Worm (Caenorhabditis elegans) whole organism, young adult: Measurements from ENCODE around the gene F54D5.2.
A peak's percentile ranks its signal among the peaks of the same experiment; 100 is the strongest.
"Not testable (repeated sequence)": the region's sequence is repeated elsewhere in the genome, so short reads cannot be mapped to it uniquely, and the experiment has no call there.

Experiments
- B0019.2 ChIP-seq: fragments of 200-800 bp; sonication (Bioruptor generic); conservative IDR thresholded peaks from 2 replicates; pipeline ENCODE4 v1.3.6; 2022; ENCODE audit warnings: missing genetic modification reagents, missing genetic modification characterization, missing compliant biosample characterization
- B0035.1 ChIP-seq: sonication (generic microtip); optimal IDR thresholded peaks from 2 replicates; lab custom pipeline; 2016; ENCODE audit warnings: missing genetic modification characterization, mild to moderate bottlenecking, missing compliant biosample characterization, missing genotype, missing genetic modification reagents
- B0261.1 ChIP-seq: sonication (generic microtip); optimal IDR thresholded peaks from 2 replicates; lab custom pipeline; 2016; ENCODE audit warnings: mild to moderate bottlenecking, missing genetic modification characterization, moderate library complexity, missing compliant biosample characterization
- B0336.3 ChIP-seq: fragments of 200-800 bp; sonication (Bioruptor generic); IDR thresholded peaks from 2 replicates; pipeline ENCODE4 v1.3.6; 2022; ENCODE audit warnings: missing genetic modification characterization, missing compliant biosample characterization
- C06A6.2 ChIP-seq: fragments of 200-800 bp; sonication (Bioruptor generic); conservative IDR thresholded peaks from 2 replicates; pipeline ENCODE4 v1.3.6; 2022; ENCODE audit warnings: missing genetic modification characterization, missing compliant biosample characterization
- D2030.7 ChIP-seq: fragments of 200-800 bp; sonication (Bioruptor generic); IDR thresholded peaks from 2 replicates; pipeline ENCODE4 v1.3.6; 2022; ENCODE audit warnings: missing genetic modification reagents, missing genetic modification characterization, missing compliant biosample characterization
- F33H1.4 ChIP-seq: fragments of 200-800 bp; sonication (Bioruptor generic); IDR thresholded peaks from 2 replicates; pipeline ENCODE4 v1.3.6; 2022; ENCODE audit warnings: missing genetic modification reagents, missing genetic modification characterization, missing compliant biosample characterization
- F52B5.7 ChIP-seq: sonication (generic microtip); optimal IDR thresholded peaks from 2 replicates; lab custom pipeline; 2016; ENCODE audit warnings: mild to moderate bottlenecking, missing genetic modification characterization, missing compliant biosample characterization
- Y53G8AR.9 ChIP-seq: fragments of 200-800 bp; sonication (Bioruptor generic); conservative IDR thresholded peaks from 2 replicates; pipeline ENCODE4 v1.3.6; 2022; ENCODE audit warnings: missing genetic modification reagents, missing genetic modification characterization, missing compliant biosample characterization
- akir-1 ChIP-seq: fragments of 200-800 bp; sonication (Bioruptor generic); optimal IDR thresholded peaks from 2 replicates; lab custom pipeline; 2018; ENCODE audit warnings: mild to moderate bottlenecking, missing genetic modification characterization, moderate library complexity, missing compliant biosample characterization
- aptf-3 ChIP-seq: fragments of 200-800 bp; sonication (Bioruptor generic); IDR thresholded peaks from 2 replicates; pipeline ENCODE4 v1.3.6; 2022; ENCODE audit warnings: missing genetic modification characterization, missing compliant biosample characterization
- attf-3 ChIP-seq: fragments of 200-800 bp; sonication (Bioruptor generic); conservative IDR thresholded peaks from 2 replicates; pipeline ENCODE4 v1.3.6; 2022; ENCODE audit warnings: missing genetic modification reagents, missing genetic modification characterization, missing compliant biosample characterization
- attf-5 ChIP-seq: fragments of 200-800 bp; sonication (Bioruptor generic); optimal IDR thresholded peaks from 2 replicates; lab custom pipeline; 2018; ENCODE audit warnings: mild to moderate bottlenecking, missing genetic modification characterization, missing compliant biosample characterization
- attf-6 ChIP-seq: fragments of 200-800 bp; sonication (Bioruptor generic); IDR thresholded peaks from 2 replicates; pipeline ENCODE4 v1.3.6; 2022; ENCODE audit warnings: missing genetic modification reagents, missing genetic modification characterization, missing compliant biosample characterization
- cebp-1 ChIP-seq, 2 experiments: fragments of 200-800 bp in 1 of 2; sonication (Bioruptor generic) in 1 of 2; sonication (generic microtip) in 1 of 2; IDR thresholded peaks in 1 of 2; optimal IDR thresholded peaks in 1 of 2; 2 replicates each; pipeline versions ENCODE4 v1.3.6 to Lab custom; 2017 to 2022; ENCODE audit warnings: missing compliant biosample characterization in 2 of 2, missing genetic modification characterization in 2 of 2, mild to moderate bottlenecking in 1 of 2, missing genetic modification reagents in 1 of 2, moderate library complexity in 1 of 2
- cebp-2 ChIP-seq: fragments of 200-800 bp; sonication (Bioruptor generic); IDR thresholded peaks from 2 replicates; pipeline ENCODE4 v1.3.6; 2022; ENCODE audit warnings: missing genetic modification characterization, missing compliant biosample characterization
- ceh-58 ChIP-seq: fragments of 200-800 bp; sonication (Bioruptor generic); IDR thresholded peaks from 2 replicates; pipeline ENCODE4 v1.3.6; 2022; ENCODE audit warnings: missing genetic modification characterization, missing compliant biosample characterization
- chd-7 ChIP-seq: sonication (generic microtip); optimal IDR thresholded peaks from 2 replicates; lab custom pipeline; 2016; ENCODE audit warnings: mild to moderate bottlenecking, missing genetic modification characterization, moderate library complexity, missing compliant biosample characterization
- die-1 ChIP-seq: sonication (generic microtip); optimal IDR thresholded peaks from 2 replicates; lab custom pipeline; 2016; ENCODE audit warnings: missing genotype, mild to moderate bottlenecking, missing genetic modification characterization, missing compliant biosample characterization
- dpl-1 ChIP-seq: fragments of 150-350 bp; optimal IDR thresholded peaks from 2 replicates; lab custom pipeline; 2014; ENCODE audit warnings: missing biosample characterization, missing genetic modification reagents, missing genetic modification characterization
- egl-18 ChIP-seq: fragments of 200-800 bp; sonication (Bioruptor generic); IDR thresholded peaks from 2 replicates; pipeline ENCODE4 v1.3.6; 2022; ENCODE audit warnings: missing genetic modification reagents, missing genetic modification characterization, missing compliant biosample characterization
- egl-44 ChIP-seq: fragments of 200-800 bp; sonication (Bioruptor generic); IDR thresholded peaks from 2 replicates; pipeline ENCODE4 v1.3.6; 2022; ENCODE audit warnings: missing genetic modification reagents, missing genetic modification characterization, missing compliant biosample characterization
- egrh-3 ChIP-seq: fragments of 200-800 bp; sonication (Bioruptor generic); IDR thresholded peaks from 2 replicates; pipeline ENCODE4 v1.3.6; 2022; ENCODE audit warnings: missing genetic modification reagents, missing genetic modification characterization, missing compliant biosample characterization
- hmg-1.2 ChIP-seq: fragments of 200-800 bp; sonication (Bioruptor generic); IDR thresholded peaks from 2 replicates; pipeline ENCODE4 v1.3.6; 2022; ENCODE audit warnings: missing genetic modification reagents, missing genetic modification characterization, missing compliant biosample characterization
- hmg-20 ChIP-seq: fragments of 200-800 bp; sonication (Bioruptor generic); IDR thresholded peaks from 2 replicates; pipeline ENCODE4 v1.3.6; 2022; ENCODE audit warnings: missing genetic modification reagents, missing genetic modification characterization, missing compliant biosample characterization
- hsf-1 ChIP-seq: fragments of 200-800 bp; sonication (Bioruptor generic); IDR thresholded peaks from 2 replicates; pipeline ENCODE4 v1.3.6; 2022; ENCODE audit warnings: missing genetic modification reagents, missing genetic modification characterization, missing compliant biosample characterization
- let-526 ChIP-seq: fragments of 200-800 bp; sonication (Bioruptor generic); IDR thresholded peaks from 2 replicates; pipeline ENCODE4 v1.3.6; 2022; ENCODE audit warnings: missing genetic modification reagents, missing genetic modification characterization, missing compliant biosample characterization
- lin-40 ChIP-seq: sonication (generic microtip); optimal IDR thresholded peaks from 2 replicates; lab custom pipeline; 2016; ENCODE audit warnings: missing genetic modification characterization, mild to moderate bottlenecking, missing compliant biosample characterization, missing genotype, missing genetic modification reagents
- lin-54 ChIP-seq: fragments of 200-800 bp; sonication (Bioruptor generic); optimal IDR thresholded peaks from 2 replicates; lab custom pipeline; 2018; ENCODE audit warnings: mild to moderate bottlenecking, missing genetic modification characterization, missing compliant biosample characterization
- lir-1 ChIP-seq: fragments of 200-800 bp; sonication (Bioruptor generic); conservative IDR thresholded peaks from 2 replicates; pipeline ENCODE4 v1.3.6; 2022; ENCODE audit warnings: missing genetic modification reagents, missing genetic modification characterization, missing compliant biosample characterization
- lsl-1 ChIP-seq: fragments of 200-800 bp; sonication (Bioruptor generic); optimal IDR thresholded peaks from 2 replicates; lab custom pipeline; 2018; ENCODE audit warnings: mild to moderate bottlenecking, missing genetic modification characterization, moderate library complexity, missing compliant biosample characterization
- madf-6 ChIP-seq: fragments of 200-800 bp; sonication (Bioruptor generic); IDR thresholded peaks from 2 replicates; pipeline ENCODE4 v1.3.6; 2022; ENCODE audit warnings: missing genetic modification reagents, missing genetic modification characterization, missing compliant biosample characterization
- madf-8 ChIP-seq: fragments of 200-800 bp; sonication (Bioruptor generic); conservative IDR thresholded peaks from 2 replicates; pipeline ENCODE4 v1.3.6; 2022; ENCODE audit warnings: missing genetic modification reagents, missing genetic modification characterization, missing compliant biosample characterization
- mel-28 ChIP-seq: sonication (generic microtip); optimal IDR thresholded peaks from 2 replicates; lab custom pipeline; 2016; ENCODE audit warnings: borderline replicate concordance, mild to moderate bottlenecking, missing genetic modification characterization, missing compliant biosample characterization
- nfyb-1 ChIP-seq: fragments of 200-800 bp; sonication (Bioruptor generic); IDR thresholded peaks from 2 replicates; pipeline ENCODE4 v1.3.6; 2022; ENCODE audit warnings: missing genetic modification reagents, missing genetic modification characterization, missing compliant biosample characterization
- nhr-80 ChIP-seq: sonication (generic microtip); optimal IDR thresholded peaks from 2 replicates; lab custom pipeline; 2016; ENCODE audit warnings: missing genetic modification characterization, missing compliant biosample characterization
- nhr-90 ChIP-seq: sonication (generic microtip); optimal IDR thresholded peaks from 2 replicates; lab custom pipeline; 2016; ENCODE audit warnings: missing genotype, mild to moderate bottlenecking, missing genetic modification characterization, missing compliant biosample characterization
- pbrm-1 ChIP-seq: fragments of 200-800 bp; sonication (Bioruptor generic); IDR thresholded peaks from 2 replicates; pipeline ENCODE4 v1.3.6; 2022; ENCODE audit warnings: missing genetic modification reagents, missing genetic modification characterization, missing compliant biosample characterization
- snpc-4 ChIP-seq, 5 experiments: fragments of 150-350 bp in 1 of 5; sonication (generic microtip) in 4 of 5; optimal IDR thresholded peaks; 2 replicates each; lab custom pipeline; 2014 to 2018; ENCODE audit warnings: missing genetic modification characterization in 5 of 5, missing biosample characterization in 3 of 5, antibody characterized with exemption in 2 of 5, mild to moderate bottlenecking in 2 of 5, missing compliant biosample characterization in 2 of 5, missing genotype in 2 of 5, moderate library complexity in 2 of 5, missing genetic modification reagents in 1 of 5
- somi-1 ChIP-seq: fragments of 200-800 bp; sonication (Bioruptor generic); optimal IDR thresholded peaks from 2 replicates; lab custom pipeline; 2018; ENCODE audit warnings: mild to moderate bottlenecking, missing genetic modification characterization, missing compliant biosample characterization
- zfh-2 ChIP-seq: fragments of 200-800 bp; sonication (Bioruptor generic); conservative IDR thresholded peaks from 2 replicates; pipeline ENCODE4 v1.3.6; 2022; ENCODE audit warnings: missing genetic modification reagents, missing genetic modification characterization, missing compliant biosample characterization
- zim-3 ChIP-seq: sonication (generic microtip); optimal IDR thresholded peaks from 2 replicates; lab custom pipeline; 2017; ENCODE audit warnings: mild to moderate bottlenecking, missing genetic modification characterization, moderate library complexity, missing compliant biosample characterization
- ztf-18 ChIP-seq: sonication (generic microtip); optimal IDR thresholded peaks from 2 replicates; lab custom pipeline; 2016; ENCODE audit warnings: missing genotype, mild to moderate bottlenecking, missing genetic modification characterization, missing compliant biosample characterization
- ztf-25 ChIP-seq: fragments of 200-800 bp; sonication (Bioruptor generic); IDR thresholded peaks from 2 replicates; pipeline ENCODE4 v1.3.6; 2022; ENCODE audit warnings: missing genetic modification reagents, missing genetic modification characterization, missing compliant biosample characterization
- ztf-28 ChIP-seq: fragments of 200-800 bp; sonication (Bioruptor generic); IDR thresholded peaks from 2 replicates; pipeline ENCODE4 v1.3.6; 2022; ENCODE audit warnings: missing genetic modification reagents, missing genetic modification characterization, missing compliant biosample characterization
- ztf-6 ChIP-seq: fragments of 200-800 bp; sonication (Bioruptor generic); IDR thresholded peaks from 2 replicates; pipeline ENCODE4 v1.3.6; 2022; ENCODE audit warnings: missing genetic modification reagents, missing genetic modification characterization, missing compliant biosample characterization

The F54D5.2 gene

DNA sequence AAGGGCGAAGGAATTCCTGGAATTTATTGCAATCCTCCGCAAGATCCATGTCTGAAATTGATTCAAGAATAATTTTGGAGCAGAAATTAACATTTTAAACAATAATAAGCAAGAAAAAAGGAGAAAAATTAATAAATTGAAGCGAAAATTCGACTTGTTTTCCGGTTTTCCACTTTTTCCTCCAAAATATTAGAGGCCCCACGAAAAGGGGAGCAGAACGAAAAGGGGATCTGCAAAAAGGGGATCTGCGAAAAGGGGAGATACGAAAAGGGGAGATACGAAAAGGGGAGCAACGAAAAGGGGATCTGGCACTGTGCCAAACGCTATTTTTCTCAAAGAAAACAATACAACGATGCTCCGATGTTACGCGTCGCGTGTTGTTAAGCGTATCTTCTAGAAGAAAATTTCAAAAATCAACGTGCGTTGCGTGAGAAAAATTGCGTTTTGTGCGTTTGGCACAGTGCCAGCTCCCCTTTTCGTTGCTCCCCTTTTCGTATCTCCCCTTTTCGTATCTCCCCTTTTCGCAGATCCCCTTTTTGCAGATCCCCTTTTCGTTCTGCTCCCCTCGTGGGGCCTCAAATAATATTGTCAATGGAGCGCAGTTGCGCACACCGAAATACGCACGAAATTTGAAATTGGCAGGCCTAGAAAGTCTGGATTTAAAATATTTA, 38.4 kb upstream of the F54D5.2 start, which contains the start of gene Y62F5A.12:
TSS of gene Y62F5A.12 (minus strand) at position 51 of the 671 bp plus-strand sequence.
- TF ChIP-seq let-526 (GFP tag; lab: Robert Waterston, UW) (peak; percentile 99), dpl-1 (GFP tag; lab: Kevin White, UChicago) (peak; percentile 60), die-1 (peak; percentile 37), C06A6.2 (peak; percentile 82), B0336.3 (peak; percentile 78), ztf-28 (GFP tag; lab: Robert Waterston, UW) (peak; percentile 98), D2030.7 (GFP tag; lab: Robert Waterston, UW) (peak; percentile 99), nfyb-1 (GFP tag; lab: Robert Waterston, UW) (peak; percentile 94), lin-40 (tag; lab: Kevin White, UChicago) (peak; percentile 83), egl-18 (GFP tag; lab: Robert Waterston, UW) (peak; percentile 86), chd-7 (peak; percentile 63), ztf-18 (tag; lab: Kevin White, UChicago) (peak; percentile 86), nhr-80 (tag; lab: Kevin White, UChicago) (peak; percentile 61), somi-1 (GFP tag; lab: Kevin White, UChicago) (peak; percentile 47), cebp-2 (GFP tag; lab: Robert Waterston, UW) (0 out of 2 replicates have a peak, but pooled peaks have one; percentile 67), madf-6 (GFP tag; lab: Robert Waterston, UW) (peak; percentile 96), lsl-1 (GFP tag; lab: Kevin White, UChicago) (peak; percentile 78), F33H1.4 (GFP tag; lab: Robert Waterston, UW) (peak; percentile 80), egl-44 (GFP tag; lab: Robert Waterston, UW) (peak; percentile 86; the same call in 1 of the 2 replicates), B0261.1 (tag; lab: Kevin White, UChicago) (peak; percentile 20), B0019.2 (peak; percentile 86), nhr-90 (tag; lab: Kevin White, UChicago) (peak; percentile 14), pbrm-1 (GFP tag; lab: Robert Waterston, UW) (peak; percentile 96), lir-1 (peak; percentile 92), zim-3 (tag; lab: Kevin White, UChicago) (peak; percentile 66), mel-28 (tag; lab: Kevin White, UChicago) (peak; percentile 43), snpc-4 (tag; optimal IDR thresholded peaks at IDR 0.05; lab: Kevin White, UChicago) (peak in 3 of 4 experiments; percentile 43 to 70 (median 65)), ztf-6 (GFP tag; lab: Robert Waterston, UW) (peak; percentile 98), attf-6 (peak; percentile 74), cebp-1 (GFP tag; IDR thresholded peaks at IDR 0.05; lab: Robert Waterston, UW) (peak; percentile 89), cebp-1 (tag; optimal IDR thresholded peaks at IDR 0.05; lab: Kevin White, UChicago) (peak; percentile 83), hsf-1 (GFP tag; lab: Robert Waterston, UW) (peak; percentile 91), egrh-3 (GFP tag; lab: Robert Waterston, UW) (peak; percentile 91), Y53G8AR.9 (peak; percentile 93), hmg-20 (GFP tag; lab: Robert Waterston, UW) (peak; percentile 74), ztf-25 (GFP tag; lab: Robert Waterston, UW) (peak; percentile 99), attf-5 (GFP tag; lab: Kevin White, UChicago) (peak; percentile 94), akir-1 (peak; percentile 82), madf-8 (GFP tag; lab: Robert Waterston, UW) (peak; percentile 96), hmg-1.2 (GFP tag; lab: Robert Waterston, UW) (peak; percentile 81), B0035.1 (tag; lab: Kevin White, UChicago) (peak; percentile 35), attf-3 (GFP tag; lab: Robert Waterston, UW) (peak; percentile 85), zfh-2 (peak; percentile 70; the same call in 1 of the 2 replicates), F52B5.7 (tag; lab: Kevin White, UChicago) (peak; percentile 65), lin-54 (GFP tag; lab: Kevin White, UChicago) (peak; percentile 92), ceh-58 (GFP tag; lab: Robert Waterston, UW) (peak; percentile 94; the same call in 1 of the 2 replicates), aptf-3 (GFP tag; lab: Robert Waterston, UW) (peak; percentile 75; the same call in 1 of the 2 replicates)
- not testable (repeated sequence) for TF ChIP-seq snpc-4 (GFP tag; optimal IDR thresholded peaks at IDR 0.05; lab: Kevin White, UChicago)
